Fruit fly (Drosophila melanogaster) whole organism, embryonic: ENCODE data around the gene Tyler.

Experiments used
- Bteb2 ChIP-seq: fragments of 200-800 bp; sonication (Bioruptor generic); optimal IDR thresholded peaks from 2 replicates; lab custom pipeline; 2016; ENCODE audit warnings: missing biosample characterization, missing genetic modification characterization
- CG11093 ChIP-seq: fragments of 200-800 bp; sonication (Bioruptor generic); IDR thresholded peaks from 3 replicates; pipeline ENCODE4 v1.3.6; 2022; ENCODE audit warnings: missing biosample characterization, missing genetic modification characterization
- CG11247 ChIP-seq: fragments of 200-800 bp; sonication (Bioruptor generic); IDR thresholded peaks from 2 replicates; pipeline ENCODE4 v1.3.6; 2022; ENCODE audit warnings: missing biosample characterization, missing genetic modification characterization
- CG12391 ChIP-seq: fragments of 200-800 bp; sonication (Bioruptor generic); optimal IDR thresholded peaks from 3 replicates; lab custom pipeline; 2018; ENCODE audit warnings: missing biosample characterization, mild to moderate bottlenecking, missing genetic modification characterization, moderate library complexity
- CG13424 ChIP-seq: fragments of 200-800 bp; sonication (Bioruptor generic); optimal IDR thresholded peaks from 2 replicates; lab custom pipeline; 2019; ENCODE audit warnings: missing biosample characterization, mild to moderate bottlenecking, missing genetic modification characterization, moderate library complexity
- CG14710 ChIP-seq: fragments of 200-800 bp; sonication (Bioruptor generic); optimal IDR thresholded peaks from 3 replicates; lab custom pipeline; 2019; ENCODE audit warnings: missing biosample characterization, mild to moderate bottlenecking, missing genetic modification characterization, moderate library complexity
- CG15514 ChIP-seq: fragments of 200-800 bp; sonication (Bioruptor generic); optimal IDR thresholded peaks from 3 replicates; lab custom pipeline; 2017; ENCODE audit warnings: missing biosample characterization, missing genetic modification characterization, mild to moderate bottlenecking, moderate library complexity, missing genetic modification reagents
- CG15601 ChIP-seq: fragments of 200-800 bp; sonication (Bioruptor generic); optimal IDR thresholded peaks from 3 replicates; lab custom pipeline; 2019; ENCODE audit warnings: missing biosample characterization, mild to moderate bottlenecking, missing genetic modification characterization, moderate library complexity
- CG17385 ChIP-seq: fragments of 200-800 bp; sonication (Bioruptor generic); optimal IDR thresholded peaks from 3 replicates; lab custom pipeline; 2018; ENCODE audit warnings: missing biosample characterization, mild to moderate bottlenecking, missing genetic modification characterization
- CG18599 ChIP-seq: fragments of 200-800 bp; sonication (Bioruptor generic); optimal IDR thresholded peaks from 3 replicates; lab custom pipeline; 2017; ENCODE audit warnings: missing biosample characterization, missing genetic modification characterization, mild to moderate bottlenecking, moderate library complexity, missing genetic modification reagents
- CG32772 ChIP-seq: fragments of 200-800 bp; sonication (Bioruptor generic); IDR thresholded peaks from 2 replicates; pipeline ENCODE4 v1.3.6; 2022; ENCODE audit warnings: missing biosample characterization, missing genetic modification characterization
- CG4328 ChIP-seq: fragments of 200-800 bp; sonication (Bioruptor generic); optimal IDR thresholded peaks from 3 replicates; lab custom pipeline; 2017; ENCODE audit warnings: missing biosample characterization, missing genetic modification reagents, missing genetic modification characterization
- CG4617 ChIP-seq: fragments of 200-800 bp; sonication (Bioruptor generic); optimal IDR thresholded peaks from 3 replicates; lab custom pipeline; 2016; ENCODE audit warnings: missing biosample characterization, missing genetic modification characterization, borderline replicate concordance
- CG5180 ChIP-seq: fragments of 200-800 bp; sonication (Bioruptor generic); optimal IDR thresholded peaks from 3 replicates; lab custom pipeline; 2017; ENCODE audit warnings: missing biosample characterization, missing genetic modification characterization, mild to moderate bottlenecking, moderate library complexity, missing genetic modification reagents
- CG6175 ChIP-seq: fragments of 200-800 bp; sonication (Bioruptor generic); IDR thresholded peaks from 3 replicates; pipeline ENCODE4 v1.3.6; 2022; ENCODE audit warnings: missing biosample characterization, missing genetic modification characterization
- CG6272 ChIP-seq: fragments of 200-800 bp; sonication (Bioruptor generic); IDR thresholded peaks from 2 replicates; pipeline ENCODE4 v1.3.6; 2022; ENCODE audit warnings: missing biosample characterization, missing genetic modification characterization
- CG7745 ChIP-seq: fragments of 200-800 bp; sonication (Bioruptor generic); optimal IDR thresholded peaks from 2 replicates; lab custom pipeline; 2018; ENCODE audit warnings: missing biosample characterization, mild to moderate bottlenecking, missing genetic modification characterization, moderate library complexity
- CG7839 ChIP-seq: fragments of 200-800 bp; sonication (Bioruptor generic); optimal IDR thresholded peaks from 3 replicates; lab custom pipeline; 2018; ENCODE audit warnings: missing biosample characterization, mild to moderate bottlenecking, missing genetic modification characterization, moderate library complexity
- CG7963 ChIP-seq: fragments of 200-800 bp; sonication (Bioruptor generic); IDR thresholded peaks from 3 replicates; pipeline ENCODE4 v1.3.6; 2022; ENCODE audit warnings: missing biosample characterization, missing genetic modification characterization; ENCODE audit not compliant: partially characterized antibody
- CG8089 ChIP-seq: fragments of 200-800 bp; sonication (Bioruptor generic); optimal IDR thresholded peaks from 3 replicates; lab custom pipeline; 2016; ENCODE audit warnings: missing biosample characterization, missing genetic modification characterization
- Chrac-16 ChIP-seq: fragments of 200-800 bp; sonication (Bioruptor generic); optimal IDR thresholded peaks from 3 replicates; lab custom pipeline; 2016; ENCODE audit warnings: missing biosample characterization, missing genetic modification characterization
- Dref ChIP-seq: fragments of 200-800 bp; sonication (Bioruptor generic); IDR thresholded peaks from 2 replicates; pipeline ENCODE4 v1.3.6; 2022; ENCODE audit warnings: missing biosample characterization, missing genetic modification characterization
- Fer2 ChIP-seq: fragments of 200-800 bp; sonication (Bioruptor generic); optimal IDR thresholded peaks from 2 replicates; lab custom pipeline; 2018; ENCODE audit warnings: missing biosample characterization, mild to moderate bottlenecking, missing genetic modification characterization, moderate library complexity
- Gug ChIP-seq: fragments of 200-800 bp; sonication (Bioruptor generic); IDR thresholded peaks from 4 replicates; pipeline ENCODE4 v1.3.6; 2022; ENCODE audit warnings: missing biosample characterization, missing genetic modification characterization
- HmgD ChIP-seq: fragments of 200-800 bp; sonication (Bioruptor generic); optimal IDR thresholded peaks from 3 replicates; lab custom pipeline; 2016; ENCODE audit warnings: missing biosample characterization, missing genetic modification characterization
- HmgZ ChIP-seq: fragments of 200-800 bp; sonication (Bioruptor generic); optimal IDR thresholded peaks from 2 replicates; lab custom pipeline; 2018; ENCODE audit warnings: missing biosample characterization, mild to moderate bottlenecking, missing genetic modification characterization
- Hmr ChIP-seq: fragments of 200-800 bp; sonication (Bioruptor generic); optimal IDR thresholded peaks from 3 replicates; lab custom pipeline; 2017; ENCODE audit warnings: mild to moderate bottlenecking, missing biosample characterization, missing genetic modification reagents, missing genetic modification characterization
- Nf-YB ChIP-seq: fragments of 200-800 bp; sonication (Bioruptor generic); optimal IDR thresholded peaks from 3 replicates; lab custom pipeline; 2019; ENCODE audit warnings: missing biosample characterization, mild to moderate bottlenecking, missing genetic modification characterization, moderate library complexity
- Opbp ChIP-seq: fragments of 200-800 bp; sonication (Bioruptor generic); IDR thresholded peaks from 3 replicates; pipeline ENCODE4 v1.3.6; 2022; ENCODE audit warnings: missing biosample characterization, missing genetic modification characterization; ENCODE audit not compliant: partially characterized antibody
- Sin3A ChIP-seq: fragments of >200 bp; optimal IDR thresholded peaks from 2 replicates; lab custom pipeline; 2018
- TFAM ChIP-seq: fragments of 200-800 bp; sonication (Bioruptor generic); optimal IDR thresholded peaks from 2 replicates; lab custom pipeline; 2017; ENCODE audit warnings: missing biosample characterization, missing genetic modification characterization, inconsistent platforms
- Trl ChIP-seq, 3 experiments: fragments of >200 bp in 2 of 3; fragments of 200-800 bp in 1 of 3; sonication (Bioruptor generic) in 1 of 3; optimal IDR thresholded peaks; 2 replicates in 1 of 3; 3 replicates in 2 of 3; lab custom pipeline; 2016 to 2017; ENCODE audit warnings: missing biosample characterization in 1 of 3, missing genetic modification characterization in 1 of 3
- abd-A ChIP-seq: fragments of 200-800 bp; sonication (Bioruptor generic); optimal IDR thresholded peaks from 3 replicates; lab custom pipeline; 2019; ENCODE audit warnings: missing biosample characterization, mild to moderate bottlenecking, missing genetic modification characterization, moderate library complexity
- bigmax ChIP-seq: fragments of 200-800 bp; sonication (Bioruptor generic); optimal IDR thresholded peaks from 2 replicates; lab custom pipeline; 2018; ENCODE audit warnings: missing biosample characterization, mild to moderate bottlenecking, missing genetic modification characterization
- caup ChIP-seq: fragments of 200-800 bp; sonication (Bioruptor generic); optimal IDR thresholded peaks from 3 replicates; lab custom pipeline; 2017; ENCODE audit warnings: missing biosample characterization, mild to moderate bottlenecking, missing genetic modification characterization, moderate library complexity; ENCODE audit not compliant: severe bottlenecking
- dimm ChIP-seq: fragments of 200-800 bp; sonication (Bioruptor generic); IDR thresholded peaks from 2 replicates; pipeline ENCODE4 v1.3.6; 2022; ENCODE audit warnings: missing biosample characterization, missing genetic modification characterization
- gfzf ChIP-seq: fragments of 200-800 bp; sonication (Bioruptor generic); optimal IDR thresholded peaks from 2 replicates; lab custom pipeline; 2016; ENCODE audit warnings: missing biosample characterization, mild to moderate bottlenecking, missing genetic modification characterization, moderate library complexity
- gsb-n ChIP-seq: fragments of 200-800 bp; sonication (Bioruptor generic); optimal IDR thresholded peaks from 3 replicates; lab custom pipeline; 2018; ENCODE audit warnings: missing biosample characterization, mild to moderate bottlenecking, missing genetic modification characterization
- lbe ChIP-seq: fragments of 200-800 bp; sonication (Bioruptor generic); optimal IDR thresholded peaks from 2 replicates; lab custom pipeline; 2016; ENCODE audit warnings: missing biosample characterization, mild to moderate bottlenecking, missing genetic modification characterization
- nerfin-1 ChIP-seq: fragments of 200-800 bp; sonication (Bioruptor generic); optimal IDR thresholded peaks from 3 replicates; lab custom pipeline; 2019; ENCODE audit warnings: missing biosample characterization, mild to moderate bottlenecking, missing genetic modification characterization, moderate library complexity
- onecut ChIP-seq: fragments of 200-800 bp; sonication (Bioruptor generic); IDR thresholded peaks from 2 replicates; pipeline ENCODE4 v1.3.6; 2022; ENCODE audit warnings: missing biosample characterization, missing genetic modification characterization
- pita ChIP-seq: fragments of 200-800 bp; sonication (Bioruptor generic); optimal IDR thresholded peaks from 2 replicates; lab custom pipeline; 2017; ENCODE audit warnings: missing biosample characterization, mild to moderate bottlenecking, missing genetic modification characterization
- row ChIP-seq: fragments of 200-800 bp; sonication (Bioruptor generic); IDR thresholded peaks from 3 replicates; pipeline ENCODE4 v1.3.6; 2022; ENCODE audit warnings: missing biosample characterization, missing genetic modification characterization
- shn ChIP-seq: fragments of 200-800 bp; sonication (Bioruptor generic); optimal IDR thresholded peaks from 3 replicates; lab custom pipeline; 2016; ENCODE audit warnings: missing biosample characterization, missing genetic modification characterization
- sob ChIP-seq: fragments of 200-800 bp; sonication (Bioruptor generic); IDR thresholded peaks from 2 replicates; pipeline ENCODE4 v1.3.6; 2022; ENCODE audit warnings: missing biosample characterization, missing genetic modification characterization
- tio ChIP-seq: fragments of 200-800 bp; sonication (Bioruptor generic); optimal IDR thresholded peaks from 2 replicates; lab custom pipeline; 2017; ENCODE audit warnings: missing biosample characterization, missing genetic modification characterization, inconsistent platforms
- yki ChIP-seq: fragments of >200 bp; optimal IDR thresholded peaks from 3 replicates; lab custom pipeline; 2018
- zen ChIP-seq: fragments of 200-800 bp; sonication (Bioruptor generic); optimal IDR thresholded peaks from 3 replicates; lab custom pipeline; 2018; ENCODE audit warnings: missing biosample characterization, mild to moderate bottlenecking, missing genetic modification characterization, moderate library complexity

Gene Tyler

DNA sequence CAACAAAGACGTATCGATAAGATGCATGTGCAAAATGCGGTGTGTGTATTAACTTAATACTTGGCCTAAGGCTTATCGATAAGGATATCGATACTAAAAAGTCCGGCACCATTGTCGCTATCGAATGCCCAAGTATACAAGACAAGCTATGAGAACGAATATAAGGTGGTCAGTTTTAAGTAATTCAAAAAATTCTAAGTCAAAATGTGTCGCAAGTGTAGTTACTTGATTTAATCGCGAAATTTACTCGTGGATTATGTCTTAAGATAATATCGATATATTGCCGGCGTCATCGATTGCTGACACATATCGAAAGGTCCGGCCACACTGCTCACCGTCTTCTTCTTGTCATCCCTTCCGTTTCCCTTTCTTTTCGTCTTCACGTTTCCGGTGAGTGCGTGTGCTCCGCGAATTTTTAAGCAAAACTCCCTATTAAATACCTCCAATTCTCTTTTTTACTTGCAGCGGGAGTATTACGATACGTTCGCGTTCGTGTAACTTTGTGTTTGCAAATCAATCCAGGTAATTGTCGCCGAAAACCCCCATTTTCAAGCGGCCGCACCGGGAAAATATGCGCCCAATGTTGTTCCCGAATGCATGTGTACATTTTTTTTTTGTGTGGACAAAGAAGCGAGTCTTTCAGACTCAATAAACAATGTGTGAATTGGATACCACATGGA lies 13.5 kb upstream of the Tyler start, which contains the start of gene RpS10b (continued):
- peak; percentile 57 for TF ChIP-seq CG4617
- peak; percentile 92 for TF ChIP-seq CG15514 (GFP tag; lab: Kevin White, UChicago)
- TF ChIP-seq gsb-n: peak; percentile 77
- peak; percentile 29 for TF ChIP-seq pita (GFP tag; lab: Kevin White, UChicago)
- TF ChIP-seq sob (GFP tag; lab: Robert Waterston, UW): peak; percentile 76
- TF ChIP-seq CG4328 (GFP tag; lab: Kevin White, UChicago): peak; percentile 96
- peak; percentile 91 for TF ChIP-seq CG8089
- TF ChIP-seq Opbp (GFP tag; lab: Robert Waterston, UW): peak; percentile 88
- TF ChIP-seq gfzf (GFP tag; lab: Kevin White, UChicago): peak; percentile 62
- TF ChIP-seq CG7839 (tag; lab: Kevin White, UChicago): peak; percentile 83
- peak; percentile 85 for TF ChIP-seq Bteb2 (GFP tag; lab: Kevin White, UChicago)
- peak; percentile 71 for TF ChIP-seq lbe
- peak; percentile 68 for TF ChIP-seq Chrac-16 (GFP tag; lab: Kevin White, UChicago)
- peak; percentile 69 for TF ChIP-seq CG11247 (GFP tag; lab: Robert Waterston, UW)
- TF ChIP-seq HmgZ: peak; percentile 81
- TF ChIP-seq Dref (GFP tag; lab: Robert Waterston, UW): peak; percentile 84
- peak; percentile 90 for TF ChIP-seq shn (GFP tag; lab: Kevin White, UChicago)
- TF ChIP-seq CG18599: peak; percentile 92
- TF ChIP-seq row (GFP tag; lab: Robert Waterston, UW): peak; percentile 55
- peak; percentile 68 for TF ChIP-seq zen
- TF ChIP-seq CG5180 (GFP tag; lab: Kevin White, UChicago): peak; percentile 84
- peak; percentile 49; the same call in 2 of the 4 replicates for TF ChIP-seq Gug (GFP tag; lab: Robert Waterston, UW)
- TF ChIP-seq yki (lab: Kevin White, UChicago): no peak
- TF ChIP-seq CG7963 (GFP tag; lab: Robert Waterston, UW): peak; percentile 78
- peak; percentile 69; the same call in 1 of the 2 replicates for TF ChIP-seq CG32772 (GFP tag; lab: Robert Waterston, UW)
- peak; percentile 83 for TF ChIP-seq CG15601 (tag; lab: Kevin White, UChicago)
- TF ChIP-seq Hmr (GFP tag; lab: Kevin White, UChicago): peak; percentile 97
- peak; percentile 98 for TF ChIP-seq CG17385 (GFP tag; lab: Kevin White, UChicago)
- peak; percentile 63; the same call in 1 of the 2 replicates for TF ChIP-seq CG6272 (GFP tag; lab: Robert Waterston, UW)
- peak; percentile 60 for TF ChIP-seq CG13424
- TF ChIP-seq Fer2: peak; percentile 81
- peak; percentile 80 for TF ChIP-seq HmgD (GFP tag; lab: Kevin White, UChicago)
- TF ChIP-seq Nf-YB (GFP tag; lab: Kevin White, UChicago): peak; percentile 76
- no peak for TF ChIP-seq CG11093 (GFP tag; lab: Robert Waterston, UW)
- peak; percentile 68 for TF ChIP-seq TFAM (GFP tag; lab: Kevin White, UChicago)
- peak; percentile 87 for TF ChIP-seq CG12391 (tag; lab: Kevin White, UChicago)
- TF ChIP-seq abd-A: no peak
- TF ChIP-seq dimm: peak; percentile 46; the same call in 1 of the 2 replicates
- peak; percentile 44 for TF ChIP-seq CG7745
- TF ChIP-seq caup: peak; percentile 97
- peak; percentile 92 for TF ChIP-seq onecut (GFP tag; lab: Robert Waterston, UW)
- peak; percentile 99 for TF ChIP-seq Sin3A
- TF ChIP-seq bigmax (GFP tag; lab: Kevin White, UChicago): peak; percentile 83
- no peak for TF ChIP-seq Trl (optimal IDR thresholded peaks at IDR 0.05; lab: Kevin White, UChicago)
- peak; percentile 82 for TF ChIP-seq Trl (GFP tag; optimal IDR thresholded peaks at IDR 0.05; lab: Kevin White, UChicago)
- TF ChIP-seq tio (GFP tag; lab: Kevin White, UChicago): peak; percentile 62
- TF ChIP-seq CG14710 (tag; lab: Kevin White, UChicago): peak; percentile 93
- peak; percentile 88 for TF ChIP-seq nerfin-1 (tag; lab: Kevin White, UChicago)
- TF ChIP-seq CG6175 (GFP tag; lab: Robert Waterston, UW): peak; percentile 66; the same call in 2 of the 3 replicates
